Fruit fly (Drosophila melanogaster) whole organism, embryonic: ENCODE measurements around the gene mei-218.

Experiments
- ATbp ChIP-seq: fragments of 200-800 bp; sonication (Bioruptor generic); optimal IDR thresholded peaks from 2 replicates; lab custom pipeline; 2017; ENCODE audit warnings: missing biosample characterization, mild to moderate bottlenecking, missing genetic modification characterization, missing genetic modification reagents
- BEAF-32 ChIP-seq: fragments of 200-800 bp; sonication (Bioruptor generic); optimal IDR thresholded peaks from 3 replicates; lab custom pipeline; 2017; ENCODE audit warnings: missing biosample characterization, missing genetic modification characterization, mild to moderate bottlenecking, moderate library complexity, missing genetic modification reagents
- CG10321 ChIP-seq: fragments of 200-800 bp; sonication (Bioruptor generic); IDR thresholded peaks from 2 replicates; pipeline ENCODE4 v1.3.6; 2022; ENCODE audit warnings: missing biosample characterization, missing genetic modification characterization
- CG11695 ChIP-seq: fragments of 200-800 bp; sonication (Bioruptor generic); IDR thresholded peaks from 3 replicates; pipeline ENCODE4 v1.3.6; 2022; ENCODE audit warnings: missing biosample characterization, missing genetic modification characterization
- CG11723 ChIP-seq: fragments of 200-800 bp; sonication (Bioruptor generic); optimal IDR thresholded peaks from 2 replicates; lab custom pipeline; 2017; ENCODE audit warnings: missing biosample characterization, mild to moderate bottlenecking, missing genetic modification characterization
- CG12236 ChIP-seq: fragments of 200-800 bp; sonication (Bioruptor generic); optimal IDR thresholded peaks from 2 replicates; lab custom pipeline; 2016; ENCODE audit warnings: missing biosample characterization, missing genetic modification characterization
- CG12391 ChIP-seq: fragments of 200-800 bp; sonication (Bioruptor generic); optimal IDR thresholded peaks from 3 replicates; lab custom pipeline; 2018; ENCODE audit warnings: missing biosample characterization, mild to moderate bottlenecking, missing genetic modification characterization, moderate library complexity
- CG13424 ChIP-seq: fragments of 200-800 bp; sonication (Bioruptor generic); optimal IDR thresholded peaks from 2 replicates; lab custom pipeline; 2019; ENCODE audit warnings: missing biosample characterization, mild to moderate bottlenecking, missing genetic modification characterization, moderate library complexity
- CG14441 ChIP-seq: fragments of 200-800 bp; sonication (Bioruptor generic); IDR thresholded peaks from 2 replicates; pipeline ENCODE4 v1.3.6; 2022; ENCODE audit warnings: missing biosample characterization, missing genetic modification characterization
- CG18619 ChIP-seq: fragments of 200-800 bp; sonication (Bioruptor generic); optimal IDR thresholded peaks from 3 replicates; lab custom pipeline; 2017; ENCODE audit warnings: missing biosample characterization, mild to moderate bottlenecking, missing genetic modification characterization
- CG3847 ChIP-seq: fragments of 200-800 bp; sonication (Bioruptor generic); IDR thresholded peaks from 2 replicates; pipeline ENCODE4 v1.3.6; 2022; ENCODE audit warnings: missing biosample characterization, missing genetic modification characterization
- CG4617 ChIP-seq: fragments of 200-800 bp; sonication (Bioruptor generic); optimal IDR thresholded peaks from 3 replicates; lab custom pipeline; 2016; ENCODE audit warnings: missing biosample characterization, missing genetic modification characterization, borderline replicate concordance
- CG4854 ChIP-seq: fragments of 200-800 bp; sonication (Bioruptor generic); optimal IDR thresholded peaks from 2 replicates; lab custom pipeline; 2016; ENCODE audit warnings: missing biosample characterization, missing genetic modification characterization, inconsistent platforms
- CG6683 ChIP-seq: fragments of 200-800 bp; sonication (Bioruptor generic); optimal IDR thresholded peaks from 2 replicates; lab custom pipeline; 2017; ENCODE audit warnings: missing biosample characterization, mild to moderate bottlenecking, missing genetic modification characterization, missing genetic modification reagents
- CG6689 ChIP-seq: fragments of 200-800 bp; sonication (Bioruptor generic); IDR thresholded peaks from 2 replicates; pipeline ENCODE4 v1.3.6; 2022; ENCODE audit warnings: missing biosample characterization, missing genetic modification characterization
- CG8388 ChIP-seq: fragments of 200-800 bp; sonication (Bioruptor generic); optimal IDR thresholded peaks from 2 replicates; lab custom pipeline; 2019; ENCODE audit warnings: missing biosample characterization, mild to moderate bottlenecking, missing genetic modification characterization, moderate library complexity
- CG8478 ChIP-seq: fragments of >200 bp; optimal IDR thresholded peaks from 2 replicates; lab custom pipeline; 2018
- CTCF ChIP-seq: fragments of 200-800 bp; sonication (Bioruptor generic); optimal IDR thresholded peaks from 2 replicates; lab custom pipeline; 2017; ENCODE audit warnings: missing biosample characterization, mild to moderate bottlenecking, missing genetic modification characterization, moderate library complexity
- Dbx ChIP-seq: fragments of 200-800 bp; sonication (Bioruptor generic); IDR thresholded peaks from 3 replicates; pipeline ENCODE4 v1.3.6; 2022; ENCODE audit warnings: missing biosample characterization, missing genetic modification characterization
- Pdp1 ChIP-seq, 2 experiments: fragments of 200-800 bp; sonication (Bioruptor generic); optimal IDR thresholded peaks; 3 replicates each; lab custom pipeline; 2016; ENCODE audit warnings: missing biosample characterization in 2 of 2, missing genetic modification characterization in 2 of 2, mild to moderate bottlenecking in 1 of 2, moderate library complexity in 1 of 2
- Rfx ChIP-seq: fragments of 200-800 bp; sonication (Bioruptor generic); IDR thresholded peaks from 2 replicates; pipeline ENCODE4 v1.3.6; 2022; ENCODE audit warnings: missing biosample characterization, missing genetic modification characterization
- Side ChIP-seq: fragments of 200-800 bp; sonication (Bioruptor generic); optimal IDR thresholded peaks from 2 replicates; lab custom pipeline; 2016; ENCODE audit warnings: missing biosample characterization, missing genetic modification characterization
- ara ChIP-seq: fragments of 200-800 bp; sonication (Bioruptor generic); IDR thresholded peaks from 2 replicates; pipeline ENCODE4 v1.3.6; 2022; ENCODE audit warnings: missing biosample characterization, missing genetic modification characterization
- ato ChIP-seq: fragments of 200-800 bp; sonication (Bioruptor generic); IDR thresholded peaks from 2 replicates; pipeline ENCODE4 v1.3.6; 2022; ENCODE audit warnings: missing biosample characterization, missing genetic modification characterization; ENCODE audit not compliant: partially characterized antibody
- bcd ChIP-seq: fragments of 200-800 bp; sonication (Bioruptor generic); optimal IDR thresholded peaks from 2 replicates; lab custom pipeline; 2017; ENCODE audit warnings: missing biosample characterization, mild to moderate bottlenecking, missing genetic modification characterization
- bigmax ChIP-seq: fragments of 200-800 bp; sonication (Bioruptor generic); optimal IDR thresholded peaks from 2 replicates; lab custom pipeline; 2018; ENCODE audit warnings: missing biosample characterization, mild to moderate bottlenecking, missing genetic modification characterization
- cad ChIP-seq: fragments of >200 bp; optimal IDR thresholded peaks from 2 replicates; lab custom pipeline; 2017; ENCODE audit warnings: missing biosample characterization, missing genetic modification characterization
- chif ChIP-seq, 2 experiments: fragments of 200-800 bp; sonication (Bioruptor generic); optimal IDR thresholded peaks; 3 replicates each; lab custom pipeline; 2016; ENCODE audit warnings: missing biosample characterization in 2 of 2, missing genetic modification characterization in 2 of 2
- crol ChIP-seq: fragments of 200-800 bp; sonication (Bioruptor generic); IDR thresholded peaks from 2 replicates; pipeline ENCODE4 v1.3.6; 2022; ENCODE audit warnings: missing biosample characterization, missing genetic modification characterization
- ewg ChIP-seq: fragments of 200-800 bp; sonication (Bioruptor generic); optimal IDR thresholded peaks from 3 replicates; lab custom pipeline; 2017; ENCODE audit warnings: mild to moderate bottlenecking, missing biosample characterization, missing genetic modification reagents, missing genetic modification characterization
- exex ChIP-seq: fragments of 200-800 bp; sonication (Bioruptor generic); optimal IDR thresholded peaks from 4 replicates; lab custom pipeline; 2018; ENCODE audit warnings: missing biosample characterization, mild to moderate bottlenecking, missing genetic modification characterization, moderate library complexity
- fd64A ChIP-seq: fragments of 200-800 bp; sonication (Bioruptor generic); optimal IDR thresholded peaks from 3 replicates; lab custom pipeline; 2018; ENCODE audit warnings: missing biosample characterization, mild to moderate bottlenecking, missing genetic modification characterization
- gce ChIP-seq: fragments of 200-800 bp; sonication (Bioruptor generic); IDR thresholded peaks from 3 replicates; pipeline ENCODE4 v1.3.6; 2022; ENCODE audit warnings: missing biosample characterization, missing genetic modification characterization
- grau ChIP-seq: fragments of 200-800 bp; optimal IDR thresholded peaks from 3 replicates; lab custom pipeline; 2019; ENCODE audit warnings: missing biosample characterization, mild to moderate bottlenecking, missing genetic modification characterization, moderate library complexity
- hb ChIP-seq: fragments of 200-800 bp; sonication (Bioruptor generic); IDR thresholded peaks from 3 replicates; pipeline ENCODE4 v1.3.6; 2022; ENCODE audit warnings: missing biosample characterization, missing genetic modification characterization; ENCODE audit not compliant: partially characterized antibody
- ken ChIP-seq: fragments of 200-800 bp; sonication (Bioruptor generic); IDR thresholded peaks from 3 replicates; pipeline ENCODE4 v1.3.6; 2022; ENCODE audit warnings: missing biosample characterization, missing genetic modification characterization
- kni ChIP-seq: fragments of 200-800 bp; sonication (Bioruptor generic); optimal IDR thresholded peaks from 3 replicates; lab custom pipeline; 2017; ENCODE audit warnings: mild to moderate bottlenecking, missing biosample characterization, missing genetic modification reagents, missing genetic modification characterization
- knrl ChIP-seq: fragments of 200-800 bp; sonication (Bioruptor generic); IDR thresholded peaks from 3 replicates; pipeline ENCODE4 v1.3.6; 2022; ENCODE audit warnings: missing biosample characterization, missing genetic modification characterization; ENCODE audit not compliant: partially characterized antibody
- mam ChIP-seq: fragments of 200-800 bp; sonication (Bioruptor generic); optimal IDR thresholded peaks from 3 replicates; lab custom pipeline; 2016; ENCODE audit warnings: missing biosample characterization, missing genetic modification characterization
- nerfin-1 ChIP-seq: fragments of 200-800 bp; sonication (Bioruptor generic); optimal IDR thresholded peaks from 3 replicates; lab custom pipeline; 2019; ENCODE audit warnings: missing biosample characterization, mild to moderate bottlenecking, missing genetic modification characterization, moderate library complexity
- pros ChIP-seq: fragments of 200-800 bp; sonication (Bioruptor generic); optimal IDR thresholded peaks from 3 replicates; lab custom pipeline; 2019; ENCODE audit warnings: missing biosample characterization, mild to moderate bottlenecking, missing genetic modification characterization, moderate library complexity
- rib ChIP-seq: fragments of 200-800 bp; sonication (Bioruptor generic); IDR thresholded peaks from 2 replicates; pipeline ENCODE4 v1.3.6; 2022; ENCODE audit warnings: missing biosample characterization, missing genetic modification characterization
- row ChIP-seq: fragments of 200-800 bp; sonication (Bioruptor generic); IDR thresholded peaks from 3 replicates; pipeline ENCODE4 v1.3.6; 2022; ENCODE audit warnings: missing biosample characterization, missing genetic modification characterization
- so ChIP-seq: fragments of 200-800 bp; sonication (Bioruptor generic); IDR thresholded peaks from 3 replicates; pipeline ENCODE4 v1.3.6; 2022; ENCODE audit warnings: missing biosample characterization, missing genetic modification characterization
- ssp ChIP-seq: fragments of 200-800 bp; sonication (Bioruptor generic); IDR thresholded peaks from 2 replicates; pipeline ENCODE4 v1.3.6; 2022; ENCODE audit warnings: missing biosample characterization, missing genetic modification characterization
- toy ChIP-seq: fragments of 200-800 bp; sonication (Bioruptor generic); IDR thresholded peaks from 2 replicates; pipeline ENCODE4 v1.3.6; 2022; ENCODE audit warnings: missing biosample characterization, missing genetic modification characterization
- trem ChIP-seq: fragments of 200-800 bp; optimal IDR thresholded peaks from 3 replicates; lab custom pipeline; 2019; ENCODE audit warnings: missing biosample characterization, mild to moderate bottlenecking, missing genetic modification characterization, moderate library complexity
- unpg ChIP-seq: fragments of 200-800 bp; sonication (Bioruptor generic); optimal IDR thresholded peaks from 3 replicates; lab custom pipeline; 2018; ENCODE audit warnings: missing biosample characterization, mild to moderate bottlenecking, missing genetic modification characterization, moderate library complexity
- vnd ChIP-seq: fragments of 200-800 bp; sonication (Bioruptor generic); IDR thresholded peaks from 3 replicates; pipeline ENCODE4 v1.3.6; 2022; ENCODE audit warnings: missing biosample characterization, missing genetic modification characterization; ENCODE audit not compliant: partially characterized antibody
- zen2 ChIP-seq: fragments of 200-800 bp; sonication (Bioruptor generic); IDR thresholded peaks from 3 replicates; pipeline ENCODE4 v1.3.6; 2022; ENCODE audit warnings: missing biosample characterization, missing genetic modification characterization; ENCODE audit not compliant: partially characterized antibody
- zfh1 ChIP-seq: fragments of 200-800 bp; sonication (Bioruptor generic); IDR thresholded peaks from 3 replicates; pipeline ENCODE4 v1.3.6; 2022; ENCODE audit warnings: missing biosample characterization, missing genetic modification characterization

mei-218 gene

DNA sequence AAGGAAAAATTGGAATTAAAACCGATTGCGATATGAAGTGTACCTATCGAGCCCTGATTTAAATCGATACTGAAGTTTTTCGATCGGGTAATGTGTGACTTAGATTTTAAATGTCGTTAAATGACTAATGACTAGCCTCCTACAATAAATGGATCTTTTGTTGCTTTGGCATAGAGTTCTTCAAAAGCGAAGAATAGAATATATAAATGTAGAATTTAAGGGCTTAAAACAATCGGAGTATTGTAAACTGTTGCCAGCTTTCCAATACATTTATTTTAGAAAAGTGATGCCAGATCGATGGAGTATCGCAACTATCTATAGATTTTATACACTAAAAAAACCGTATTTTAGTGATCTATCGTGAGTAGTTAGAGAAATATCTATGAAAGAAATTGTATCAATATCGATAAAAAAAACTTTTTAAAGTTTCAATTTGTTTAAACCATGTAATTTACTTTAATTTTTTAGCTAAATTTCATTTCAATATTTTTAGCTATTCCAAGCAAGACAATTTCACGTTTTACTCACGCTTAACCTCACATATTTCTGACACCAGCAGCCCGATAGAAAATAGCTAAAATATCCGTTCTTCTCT, at the start of gene mei-218, which contains the start of gene mei-217 (continued):
- TF ChIP-seq cad (GFP tag; lab: Kevin White, UChicago) (no peak), vnd (GFP tag; lab: Robert Waterston, UW) (peak; percentile 67), crol (GFP tag; lab: Robert Waterston, UW) (no peak), Pdp1 (GFP tag; optimal IDR thresholded peaks at IDR 0.05; lab: Kevin White, UChicago) (peak in 1 of 2 experiments; percentile 14), ssp (GFP tag; lab: Robert Waterston, UW) (0 out of 2 replicates have a peak, but pooled peaks have one; percentile 11), gce (no peak), knrl (GFP tag; lab: Robert Waterston, UW) (peak; percentile 71; the same call in 2 of the 3 replicates), CG12236 (GFP tag; lab: Kevin White, UChicago) (no peak), hb (GFP tag; lab: Robert Waterston, UW) (peak; percentile 56; the same call in 1 of the 3 replicates), kni (GFP tag; lab: Kevin White, UChicago) (no peak), so (no peak), BEAF-32 (GFP tag; lab: Kevin White, UChicago) (peak; percentile 84), CG11695 (GFP tag; lab: Robert Waterston, UW) (no peak), CG14441 (GFP tag; lab: Robert Waterston, UW) (no peak), CG6683 (GFP tag; lab: Kevin White, UChicago) (no peak), bigmax (GFP tag; lab: Kevin White, UChicago) (peak; percentile 71), CG6689 (no peak), ken (GFP tag; lab: Robert Waterston, UW) (no peak), fd64A (GFP tag; lab: Kevin White, UChicago) (no peak), rib (no peak), CG8478 (lab: Kevin White, UChicago) (no peak), ewg (GFP tag; lab: Kevin White, UChicago) (no peak), CG11723 (GFP tag; lab: Kevin White, UChicago) (no peak), ATbp (GFP tag; lab: Kevin White, UChicago) (no peak), grau (no peak), row (GFP tag; lab: Robert Waterston, UW) (peak; percentile 82), Side (GFP tag; lab: Kevin White, UChicago) (no peak), CG3847 (GFP tag; lab: Robert Waterston, UW) (peak; percentile 28; the same call in 1 of the 2 replicates), trem (tag; lab: Kevin White, UChicago) (peak; percentile 63), pros (GFP tag; lab: Kevin White, UChicago) (no peak), Dbx (GFP tag; lab: Robert Waterston, UW) (no peak), CG12391 (tag; lab: Kevin White, UChicago) (peak; percentile 56), CTCF (no peak), CG10321 (GFP tag; lab: Robert Waterston, UW) (no peak), chif (GFP tag; optimal IDR thresholded peaks at IDR 0.05; lab: Kevin White, UChicago) (peak in 1 of 2 experiments; percentile 31), CG4854 (GFP tag; lab: Kevin White, UChicago) (no peak), nerfin-1 (tag; lab: Kevin White, UChicago) (no peak), CG13424 (tag; lab: Kevin White, UChicago) (peak; percentile 32), CG18619 (GFP tag; lab: Kevin White, UChicago) (no peak), CG4617 (GFP tag; lab: Kevin White, UChicago) (peak; percentile 4), ara (GFP tag; lab: Robert Waterston, UW) (no peak), bcd (no peak), CG8388 (GFP tag; lab: Kevin White, UChicago) (no peak), ato (no peak), Rfx (GFP tag; lab: Robert Waterston, UW) (0 out of 2 replicates have a peak, but pooled peaks have one; percentile 36), exex (tag; lab: Kevin White, UChicago) (no peak), zfh1 (GFP tag; lab: Robert Waterston, UW) (no peak), toy (GFP tag; lab: Robert Waterston, UW) (no peak), mam (GFP tag; lab: Kevin White, UChicago) (peak; percentile 8), zen2 (GFP tag; lab: Robert Waterston, UW) (peak; percentile 41; the same call in 1 of the 3 replicates), unpg (GFP tag; lab: Kevin White, UChicago) (no peak)
